Fruit fly (Drosophila melanogaster): ENCODE data around the gene CG7950.

CG7950 gene

dm6 chr3R:30046029-30047001 is 10.3 kb upstream of the CG7950 start, which contains the start of the genes RpL32 and CG7943 (continued):
- TF ChIP-seq Dfd (GFP tag; optimal IDR thresholded peaks at IDR 0.05) (no peak), CG1233 (GFP tag; optimal IDR thresholded peaks at IDR 0.05) (peak; percentile 86), CG18262 (tag; optimal IDR thresholded peaks at IDR 0.05) (peak; percentile 90), sim (GFP tag; IDR thresholded peaks at IDR 0.05) (peak; percentile 81), CG18011 (GFP tag; optimal IDR thresholded peaks at IDR 0.05) (peak; percentile 77), CG12299 (tag; optimal IDR thresholded peaks at IDR 0.05) (peak; percentile 84), disco-r (GFP tag; optimal IDR thresholded peaks at IDR 0.05) (peak; percentile 92), Optix (GFP tag; IDR thresholded peaks at IDR 0.05) (peak; percentile 97), gsb-n (tag; optimal IDR thresholded peaks at IDR 0.05) (peak; percentile 76), CG13296 (GFP tag; optimal IDR thresholded peaks at IDR 0.05) (peak; percentile 97), mld (GFP tag; IDR thresholded peaks at IDR 0.05; ENCODE audit: partially characterized antibody) (peak; percentile 100), slbo (GFP tag; IDR thresholded peaks at IDR 0.05) (peak; percentile 95), chinmo (GFP tag; IDR thresholded peaks at IDR 0.05; ENCODE audit: partially characterized antibody) (peak; percentile 100), CG1603 (tag; optimal IDR thresholded peaks at IDR 0.05) (peak; percentile 96), fd3F (GFP tag; optimal IDR thresholded peaks at IDR 0.05) (peak; percentile 85), Ets65A (GFP tag) (peak; percentile 99), CG3838 (GFP tag; optimal IDR thresholded peaks at IDR 0.05) (peak; percentile 80), trh (GFP tag; optimal IDR thresholded peaks at IDR 0.05) (peak; percentile 85), nmo (GFP tag; optimal IDR thresholded peaks at IDR 0.05) (peak; percentile 96), CG31224 (GFP tag; IDR thresholded peaks at IDR 0.05) (peak; percentile 90), CG10209 (GFP tag; optimal IDR thresholded peaks at IDR 0.05) (peak; percentile 90), Chrac-16 (GFP tag; optimal IDR thresholded peaks at IDR 0.05) (peak; percentile 81), D19A (tag; optimal IDR thresholded peaks at IDR 0.05) (peak; percentile 77), pnt (GFP tag; optimal IDR thresholded peaks at IDR 0.05) (peak; percentile 96), lov (optimal IDR thresholded peaks at IDR 0.05) (no peak), lov (GFP tag; IDR thresholded peaks at IDR 0.05) (peak; percentile 94), CG6683 (GFP tag; optimal IDR thresholded peaks at IDR 0.05) (peak; percentile 84), Tbp (GFP tag; optimal IDR thresholded peaks at IDR 0.05) (no peak), Taf1 (GFP tag; IDR thresholded peaks at IDR 0.05) (peak; percentile 92), CG13123 (GFP tag; optimal IDR thresholded peaks at IDR 0.05) (peak; percentile 83), repo (GFP tag; optimal IDR thresholded peaks at IDR 0.05) (peak; percentile 96), Oaz (GFP tag; IDR thresholded peaks at IDR 0.05) (peak; percentile 94), CG4730 (GFP tag; IDR thresholded peaks at IDR 0.05) (peak; percentile 86), CG18619 (GFP tag; optimal IDR thresholded peaks at IDR 0.05) (peak; percentile 94), CG4360 (GFP tag; IDR thresholded peaks at IDR 0.05) (peak; percentile 67), CG10274 (GFP tag; optimal IDR thresholded peaks at IDR 0.05) (peak; percentile 87), odd (GFP tag; optimal IDR thresholded peaks at IDR 0.05) (peak; percentile 91), hkb (optimal IDR thresholded peaks at IDR 0.05) (peak; percentile 62), hkb (GFP tag; IDR thresholded peaks at IDR 0.05) (peak; percentile 96), Hmr (GFP tag; optimal IDR thresholded peaks at IDR 0.05) (peak; percentile 96), Hr51 (GFP tag; optimal IDR thresholded peaks at IDR 0.05) (peak; percentile 84 to 94), Meics (GFP tag; optimal IDR thresholded peaks at IDR 0.05) (peak; percentile 97), gcm (GFP tag; optimal IDR thresholded peaks at IDR 0.05) (peak; percentile 88), CG10654 (GFP tag; optimal IDR thresholded peaks at IDR 0.05) (peak; percentile 95), Oli (tag; optimal IDR thresholded peaks at IDR 0.05) (peak; percentile 76), CG33557 (GFP tag; optimal IDR thresholded peaks at IDR 0.05) (peak; percentile 70), Bdp1 (GFP tag; optimal IDR thresholded peaks at IDR 0.05) (peak; percentile 80), pb (GFP tag; optimal IDR thresholded peaks at IDR 0.05) (peak; percentile 96), ase (GFP tag; IDR thresholded peaks at IDR 0.05) (peak; percentile 94)
